Worm (Caenorhabditis elegans): Measurements from ENCODE around the gene T06C12.12.

- TF ChIP-seq nhr-76 (tag; optimal IDR thresholded peaks at IDR 0.05) (no peak), elt-3 (tag; optimal IDR thresholded peaks at IDR 0.05) (no peak), pag-3 (tag; optimal IDR thresholded peaks at IDR 0.05; ENCODE audit: borderline replicate concordance, insufficient read depth) (no peak)
Measured at ce11 chrV:15896671-15897070, 4.8 kb downstream of the T06C12.12 start, which contains the start of gene nhr-213.

Data from whole organism, L1 larva.